Worm (Caenorhabditis elegans) whole organism, L4 larva: ENCODE data around the gene R07B7.10.

ENCODE experiments used
- D1046.2 ChIP-seq: fragments of 200-800 bp; sonication (Bioruptor generic); IDR thresholded peaks from 2 replicates; pipeline ENCODE4 v1.3.6; 2022; ENCODE audit warnings: missing genetic modification characterization, missing compliant biosample characterization
- F37D6.2 ChIP-seq: sonication (generic microtip); optimal IDR thresholded peaks from 2 replicates; lab custom pipeline; 2016; ENCODE audit warnings: mild to moderate bottlenecking, missing genetic modification characterization, missing compliant biosample characterization
- Y105C5A.15 ChIP-seq: fragments of 200-800 bp; sonication (Bioruptor generic); IDR thresholded peaks from 2 replicates; pipeline ENCODE4 v1.3.6; 2022; ENCODE audit warnings: missing genetic modification characterization, missing compliant biosample characterization
- ZK337.2 ChIP-seq: fragments of 200-800 bp; sonication (Bioruptor generic); IDR thresholded peaks from 2 replicates; pipeline ENCODE4 v1.3.6; 2022; ENCODE audit warnings: missing genetic modification reagents, missing genetic modification characterization, missing compliant biosample characterization
- aha-1 ChIP-seq: fragments of 150-350 bp; peaks from one replicate; lab custom pipeline; 2014; ENCODE audit warnings: missing biosample characterization, missing genetic modification characterization
- ceh-20 ChIP-seq: fragments of 200-800 bp; sonication (Bioruptor generic); IDR thresholded peaks from 2 replicates; pipeline ENCODE4 v1.3.6; 2022; ENCODE audit warnings: missing genetic modification reagents, missing genetic modification characterization, missing compliant biosample characterization
- ceh-28 ChIP-seq: fragments of 150-350 bp; optimal IDR thresholded peaks from 2 replicates; lab custom pipeline; 2014; ENCODE audit warnings: missing biosample characterization, missing genetic modification reagents, missing genetic modification characterization
- cey-2 ChIP-seq: sonication (generic microtip); optimal IDR thresholded peaks from 3 replicates; lab custom pipeline; 2017; ENCODE audit warnings: missing genetic modification characterization, mild to moderate bottlenecking, missing compliant biosample characterization, antibody characterized with exemption, borderline replicate concordance; ENCODE audit not compliant: insufficient read depth
- ctbp-1 ChIP-seq: fragments of 200-800 bp; sonication (Bioruptor generic); IDR thresholded peaks from 2 replicates; pipeline ENCODE4 v1.3.6; 2022; ENCODE audit warnings: missing genetic modification reagents, missing genetic modification characterization, missing compliant biosample characterization
- daf-12 ChIP-seq: fragments of 150-350 bp; optimal IDR thresholded peaks from 2 replicates; lab custom pipeline; 2014; ENCODE audit warnings: missing biosample characterization, missing genetic modification reagents, missing genetic modification characterization
- daf-16 ChIP-seq, 3 experiments: sonication (generic microtip); optimal IDR thresholded peaks; 2 replicates each; lab custom pipeline; 2016 to 2017; ENCODE audit warnings: missing genetic modification characterization in 3 of 3, missing genetic modification reagents in 3 of 3, mild to moderate bottlenecking in 2 of 3, missing compliant biosample characterization in 2 of 3, missing biosample characterization in 1 of 3, moderate library complexity in 1 of 3
- dmd-9 ChIP-seq: fragments of 200-800 bp; sonication (Bioruptor generic); IDR thresholded peaks from 2 replicates; pipeline ENCODE4 v1.3.6; 2022; ENCODE audit warnings: missing genetic modification reagents, missing genetic modification characterization, missing compliant biosample characterization
- dpl-1 ChIP-seq: fragments of 150-350 bp; optimal IDR thresholded peaks from 2 replicates; lab custom pipeline; 2014; ENCODE audit warnings: missing biosample characterization, missing genetic modification reagents, missing genetic modification characterization
- dve-1 ChIP-seq: sonication (generic microtip); optimal IDR thresholded peaks from 2 replicates; lab custom pipeline; 2017; ENCODE audit warnings: antibody characterized with exemption, mild to moderate bottlenecking, missing genetic modification characterization, missing compliant biosample characterization; ENCODE audit not compliant: insufficient read depth
- egl-27 ChIP-seq: sonication (generic microtip); optimal IDR thresholded peaks from 3 replicates; lab custom pipeline; 2017; ENCODE audit warnings: missing biosample characterization, missing genetic modification reagents, missing genetic modification characterization
- egl-43 ChIP-seq: fragments of 200-800 bp; sonication (Bioruptor generic); IDR thresholded peaks from 2 replicates; pipeline ENCODE4 v1.3.6; 2022; ENCODE audit warnings: missing genetic modification reagents, missing genetic modification characterization, missing compliant biosample characterization
- hif-1 ChIP-seq, 2 experiments: sonication (generic microtip); optimal IDR thresholded peaks; 2 replicates each; lab custom pipeline; 2016 to 2017; ENCODE audit warnings: missing compliant biosample characterization in 2 of 2, missing genetic modification characterization in 2 of 2, missing genetic modification reagents in 2 of 2, missing genotype in 2 of 2, mild to moderate bottlenecking in 1 of 2
- hlh-11 ChIP-seq: fragments of 200-800 bp; sonication (Bioruptor generic); optimal IDR thresholded peaks from 2 replicates; lab custom pipeline; 2018; ENCODE audit warnings: mild to moderate bottlenecking, missing genetic modification characterization, missing compliant biosample characterization
- hlh-30 ChIP-seq: sonication (generic microtip); optimal IDR thresholded peaks from 2 replicates; lab custom pipeline; 2017; ENCODE audit warnings: antibody characterized with exemption, mild to moderate bottlenecking, missing genetic modification characterization, missing compliant biosample characterization; ENCODE audit not compliant: insufficient read depth
- lin-39 ChIP-seq: fragments of 150-350 bp; optimal IDR thresholded peaks from 2 replicates; lab custom pipeline; 2014; ENCODE audit warnings: missing biosample characterization, missing genetic modification reagents, missing genetic modification characterization
- lsy-2 ChIP-seq, 2 experiments: fragments of 150-350 bp in 1 of 2; sonication (generic microtip) in 1 of 2; optimal IDR thresholded peaks; 2 replicates each; lab custom pipeline; 2014 to 2017; ENCODE audit warnings: missing biosample characterization in 2 of 2, missing genetic modification characterization in 2 of 2
- mdl-1 ChIP-seq, 2 experiments: fragments of 150-350 bp in 1 of 2; sonication (generic microtip) in 1 of 2; optimal IDR thresholded peaks; 2 replicates each; lab custom pipeline; 2014 to 2017; ENCODE audit warnings: missing biosample characterization in 2 of 2, missing genetic modification characterization in 2 of 2
- mdt-29 ChIP-seq: fragments of 200-800 bp; sonication (Bioruptor generic); IDR thresholded peaks from 2 replicates; pipeline ENCODE4 v1.3.6; 2022; ENCODE audit warnings: missing genetic modification reagents, missing genetic modification characterization, missing compliant biosample characterization
- mep-1 ChIP-seq: fragments of 150-350 bp; sonication (generic microtip); optimal IDR thresholded peaks from 3 replicates; lab custom pipeline; 2014; ENCODE audit warnings: missing biosample characterization, missing genetic modification characterization
- mes-2 ChIP-seq: sonication (generic microtip); optimal IDR thresholded peaks from 2 replicates; lab custom pipeline; 2016; ENCODE audit warnings: missing genotype, mild to moderate bottlenecking, missing genetic modification characterization, missing compliant biosample characterization; ENCODE audit not compliant: poor library complexity, severe bottlenecking
- mxl-2 ChIP-seq: fragments of 200-800 bp; sonication (Bioruptor generic); conservative IDR thresholded peaks from 2 replicates; pipeline ENCODE4 v1.3.6; 2022; ENCODE audit warnings: missing genetic modification reagents, missing genetic modification characterization, missing compliant biosample characterization
- mxl-3 ChIP-seq: fragments of 200-800 bp; sonication (Bioruptor generic); optimal IDR thresholded peaks from 2 replicates; lab custom pipeline; 2018; ENCODE audit warnings: mild to moderate bottlenecking, missing genetic modification characterization, missing compliant biosample characterization
- nhr-237 ChIP-seq: sonication (generic microtip); optimal IDR thresholded peaks from 2 replicates; lab custom pipeline; 2017; ENCODE audit warnings: missing biosample characterization, missing genetic modification characterization
- nhr-28 ChIP-seq: fragments of 150-350 bp; optimal IDR thresholded peaks from 2 replicates; lab custom pipeline; 2014; ENCODE audit warnings: missing biosample characterization, missing genetic modification characterization
- nhr-41 ChIP-seq: fragments of 200-800 bp; sonication (Bioruptor generic); IDR thresholded peaks from 2 replicates; pipeline ENCODE4 v1.3.6; 2022; ENCODE audit warnings: missing genetic modification reagents, missing genetic modification characterization, missing compliant biosample characterization
- nhr-6 ChIP-seq: fragments of 150-350 bp; optimal IDR thresholded peaks from 2 replicates; lab custom pipeline; 2014; ENCODE audit warnings: missing biosample characterization, missing genetic modification characterization
- php-3 ChIP-seq: fragments of 200-800 bp; sonication (Bioruptor generic); IDR thresholded peaks from 2 replicates; pipeline ENCODE4 v1.3.6; 2022; ENCODE audit warnings: missing genetic modification reagents, missing genetic modification characterization, missing compliant biosample characterization
- rbr-2 ChIP-seq: sonication (generic microtip); optimal IDR thresholded peaks from 2 replicates; lab custom pipeline; 2016; ENCODE audit warnings: missing genotype, missing genetic modification characterization, missing compliant biosample characterization
- spr-1 ChIP-seq: sonication (generic microtip); optimal IDR thresholded peaks from 2 replicates; lab custom pipeline; 2016; ENCODE audit warnings: mild to moderate bottlenecking, missing genetic modification characterization, missing compliant biosample characterization
- spr-3 ChIP-seq: fragments of 200-800 bp; sonication (Bioruptor generic); optimal IDR thresholded peaks from 2 replicates; lab custom pipeline; 2018; ENCODE audit warnings: mild to moderate bottlenecking, missing genetic modification characterization, missing compliant biosample characterization
- vab-7 ChIP-seq: fragments of 200-800 bp; sonication (Bioruptor generic); IDR thresholded peaks from 2 replicates; pipeline ENCODE4 v1.3.6; 2022; ENCODE audit warnings: missing genetic modification reagents, missing genetic modification characterization, missing compliant biosample characterization
- zag-1 ChIP-seq: fragments of 150-350 bp; optimal IDR thresholded peaks from 2 replicates; lab custom pipeline; 2014; ENCODE audit warnings: missing biosample characterization, missing genetic modification characterization
- zfp-3 ChIP-seq: fragments of 200-800 bp; sonication (Bioruptor generic); conservative IDR thresholded peaks from 2 replicates; pipeline ENCODE4 v1.3.6; 2022; ENCODE audit warnings: missing genetic modification reagents, missing genetic modification characterization, missing compliant biosample characterization
- ztf-11 ChIP-seq: fragments of 150-350 bp; optimal IDR thresholded peaks from 2 replicates; lab custom pipeline; 2014; ENCODE audit warnings: missing biosample characterization, missing genetic modification characterization
- ztf-7 ChIP-seq: fragments of 150-350 bp; optimal IDR thresholded peaks from 2 replicates; lab custom pipeline; 2014; ENCODE audit warnings: missing biosample characterization, missing genetic modification characterization

Gene R07B7.10

DNA sequence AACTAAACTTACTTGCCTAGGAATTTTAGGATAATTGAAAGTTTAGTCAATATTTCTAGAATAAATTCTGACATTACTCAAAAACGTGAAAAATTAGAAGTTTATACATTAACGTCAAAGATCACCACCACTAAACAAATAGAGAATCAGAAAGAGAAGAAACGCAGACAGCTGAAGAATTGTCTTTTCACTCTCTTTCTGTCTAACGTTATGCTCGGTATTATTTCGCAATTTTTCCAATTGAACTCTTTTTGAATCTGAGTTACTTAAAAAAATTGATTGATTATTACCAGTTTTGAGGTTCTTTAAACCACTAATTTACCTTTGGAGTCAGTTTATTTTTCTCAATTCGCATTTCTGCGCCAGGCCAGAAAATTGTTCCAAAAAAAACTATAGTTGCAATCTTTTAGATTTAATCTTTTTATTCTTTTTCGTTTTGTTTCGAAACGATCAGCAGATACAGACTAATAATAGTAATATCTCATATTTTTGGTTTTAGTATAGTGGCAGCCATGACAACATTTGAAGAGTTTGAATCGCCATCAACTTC lies 17.9 kb downstream of the R07B7.10 start, which contains the start of gene nhr-154 (continued):
- peak in 1 of 2 experiments; percentile 49 for TF ChIP-seq lsy-2 (tag; optimal IDR thresholded peaks at IDR 0.05; lab: Kevin White, UChicago)

DNA sequence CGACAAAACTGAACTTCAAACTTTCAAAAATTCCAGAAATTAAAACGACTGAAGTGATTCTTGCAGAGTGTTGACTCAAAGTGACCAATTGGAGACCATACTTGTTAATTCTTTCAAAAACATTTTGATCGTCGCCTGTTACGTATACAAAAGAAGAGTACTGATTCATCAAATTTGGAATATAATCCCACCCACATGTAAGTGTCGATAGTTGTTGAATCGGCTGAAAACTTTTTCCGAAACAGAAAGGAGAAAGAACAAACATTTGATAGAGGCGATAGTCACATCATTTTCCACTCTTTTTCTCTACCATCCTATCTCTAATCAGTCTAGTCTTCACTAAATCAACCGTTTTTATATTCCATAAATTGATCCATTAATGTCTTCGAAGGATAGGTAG lies 20.9 kb downstream of the R07B7.10 start, which contains the start of gene nhr-153:
TSS of gene nhr-153 (plus strand) at position 301 of the 400 bp plus-strand sequence.
- TF ChIP-seq aha-1, result peak; percentile 67
- TF ChIP-seq egl-43 (GFP tag; lab: Robert Waterston, UW), result no peak
- peak; percentile 19 for TF ChIP-seq nhr-28 (tag; lab: Kevin White, UChicago)
- no peak for TF ChIP-seq daf-16 (GFP tag; optimal IDR thresholded peaks at IDR 0.05; lab: Kevin White, UChicago)
- TF ChIP-seq daf-16 (tag; optimal IDR thresholded peaks at IDR 0.05; lab: Kevin White, UChicago), result no peak
- TF ChIP-seq, all 104 proteins: peak for 2

ce11 chrV:12106841-12107240 lies 23.8 kb downstream of the R07B7.10 start, which contains the start of gene nhr-136:
nhr-136 (plus strand) TSS chrV:12107141.
- TF ChIP-seq mdt-29 (GFP tag; lab: Robert Waterston, UW) (no peak), egl-43 (GFP tag; lab: Robert Waterston, UW) (no peak), spr-1 (tag; lab: Kevin White, UChicago) (no peak), zag-1 (tag; lab: Kevin White, UChicago) (no peak), ceh-28 (tag; lab: Kevin White, UChicago) (no peak), mxl-2 (no peak), daf-16 (GFP tag; optimal IDR thresholded peaks at IDR 0.05; lab: Kevin White, UChicago) (no peak), daf-16 (tag; optimal IDR thresholded peaks at IDR 0.05; lab: Kevin White, UChicago) (peak; percentile 5), ZK337.2 (GFP tag; lab: Robert Waterston, UW) (no peak), D1046.2 (GFP tag; lab: Robert Waterston, UW) (no peak), Y105C5A.15 (GFP tag; lab: Robert Waterston, UW) (no peak), mxl-3 (peak; percentile 39), spr-3 (GFP tag; lab: Kevin White, UChicago) (no peak), dve-1 (tag; lab: Kevin White, UChicago) (peak; percentile 26), cey-2 (tag; lab: Kevin White, UChicago) (no peak), nhr-28 (tag; lab: Kevin White, UChicago) (peak; percentile 42)

ce11 chrV:12111452-12111851 lies 28.4 kb downstream of the R07B7.10 start, which contains the start of gene lhpp-1:
lhpp-1 (minus strand) TSS chrV:12111805.
- TF ChIP-seq nhr-6 (tag; lab: Kevin White, UChicago) (peak; percentile 53), mep-1 (tag; lab: Kevin White, UChicago) (no peak), hlh-30 (tag; lab: Kevin White, UChicago) (peak; percentile 56), php-3 (no peak), zfp-3 (no peak), nhr-41 (GFP tag; lab: Robert Waterston, UW) (no peak), egl-27 (tag; lab: Kevin White, UChicago) (no peak), zag-1 (tag; lab: Kevin White, UChicago) (no peak), daf-16 (GFP tag; optimal IDR thresholded peaks at IDR 0.05; lab: Kevin White, UChicago) (no peak), daf-16 (tag; optimal IDR thresholded peaks at IDR 0.05; lab: Kevin White, UChicago) (no peak), dmd-9 (no peak), spr-3 (GFP tag; lab: Kevin White, UChicago) (no peak), hif-1 (tag; optimal IDR thresholded peaks at IDR 0.05; lab: Kevin White, UChicago) (no peak), aha-1 (peak; percentile 23), ctbp-1 (GFP tag; lab: Robert Waterston, UW) (no peak), lin-39 (tag; lab: Kevin White, UChicago) (no peak), dpl-1 (peak; percentile 11), nhr-237 (tag; lab: Kevin White, UChicago) (no peak), F37D6.2 (tag; lab: Kevin White, UChicago) (no peak), ztf-11 (no peak), nhr-28 (tag; lab: Kevin White, UChicago) (peak; percentile 46), vab-7 (GFP tag; lab: Robert Waterston, UW) (no peak), ztf-7 (tag; lab: Kevin White, UChicago) (no peak), ceh-20 (GFP tag; lab: Robert Waterston, UW) (no peak), rbr-2 (no peak), daf-12 (tag; lab: Kevin White, UChicago) (no peak), mdl-1 (tag; optimal IDR thresholded peaks at IDR 0.05; lab: Kevin White, UChicago) (no peak), mes-2 (peak; percentile 19), hlh-11 (tag; lab: Kevin White, UChicago) (no peak)
